Fruit fly (Drosophila melanogaster): ENCODE measurements around the gene Srp54k.

Srp54k gene

dm6 chr3L:5186807-5187571 lies 34.5 kb downstream of the Srp54k start (continued):
- TF ChIP-seq CG9876 (GFP tag; optimal IDR thresholded peaks at IDR 0.05) = peak; percentile 78
- peak; percentile 93 for TF ChIP-seq Oli (tag; optimal IDR thresholded peaks at IDR 0.05)
- TF ChIP-seq org-1 (GFP tag; optimal IDR thresholded peaks at IDR 0.05) = peak; percentile 92
- TF ChIP-seq Asciz (GFP tag; optimal IDR thresholded peaks at IDR 0.05) = peak; percentile 84
- TF ChIP-seq B-H2 (GFP tag; optimal IDR thresholded peaks at IDR 0.05) = peak; percentile 36
- peak; percentile 92 for TF ChIP-seq trem (tag; optimal IDR thresholded peaks at IDR 0.05)
- TF ChIP-seq Doc3 (GFP tag; IDR thresholded peaks at IDR 0.05; ENCODE audit: partially characterized antibody) = no peak
- TF ChIP-seq CG4707 (GFP tag; optimal IDR thresholded peaks at IDR 0.05) = peak; percentile 80
- TF ChIP-seq lilli (GFP tag; optimal IDR thresholded peaks at IDR 0.05) = peak; percentile 89
- peak; percentile 79 for TF ChIP-seq CG18764 (GFP tag; optimal IDR thresholded peaks at IDR 0.05)
- no peak for TF ChIP-seq usp (GFP tag; optimal IDR thresholded peaks at IDR 0.05)
- peak; percentile 79 for TF ChIP-seq twi (tag; optimal IDR thresholded peaks at IDR 0.05)
- TF ChIP-seq zen (tag; optimal IDR thresholded peaks at IDR 0.05) = peak; percentile 91
- TF ChIP-seq Blimp-1 (GFP tag; optimal IDR thresholded peaks at IDR 0.05) = peak; percentile 85
- peak; percentile 95 for TF ChIP-seq vvl (GFP tag; IDR thresholded peaks at IDR 0.05)
- TF ChIP-seq sim (GFP tag; IDR thresholded peaks at IDR 0.05) = peak; percentile 88
- TF ChIP-seq Sox100B (GFP tag; optimal IDR thresholded peaks at IDR 0.05) = peak; percentile 72
- TF ChIP-seq CG4854 (GFP tag; optimal IDR thresholded peaks at IDR 0.05) = peak; percentile 85
- TF ChIP-seq CG30431 (GFP tag; optimal IDR thresholded peaks at IDR 0.05) = peak; percentile 86
- TF ChIP-seq CG2199 (GFP tag; IDR thresholded peaks at IDR 0.05) = peak; percentile 78; the same call in 2 of the 3 replicates
- peak; percentile 94 for TF ChIP-seq lab (GFP tag; optimal IDR thresholded peaks at IDR 0.05)
- peak; percentile 88 for TF ChIP-seq az2 (GFP tag; optimal IDR thresholded peaks at IDR 0.05)
- peak; percentile 84 for TF ChIP-seq Aef1 (GFP tag; IDR thresholded peaks at IDR 0.05)
- peak; percentile 93 for TF ChIP-seq ara (GFP tag; IDR thresholded peaks at IDR 0.05)
- TF ChIP-seq CG10979 (tag; optimal IDR thresholded peaks at IDR 0.05) = peak; percentile 93
- peak; percentile 68 for TF ChIP-seq Lhr (GFP tag; optimal IDR thresholded peaks at IDR 0.05)
- TF ChIP-seq crc (GFP tag; optimal IDR thresholded peaks at IDR 0.05) = peak; percentile 87
- no peak for TF ChIP-seq cad (GFP tag; optimal IDR thresholded peaks at IDR 0.05)
- TF ChIP-seq CG2889 (GFP tag; IDR thresholded peaks at IDR 0.05) = peak; percentile 62; the same call in 2 of the 3 replicates
- peak; percentile 83 for TF ChIP-seq salm (tag; optimal IDR thresholded peaks at IDR 0.05)
- TF ChIP-seq CG10274 (GFP tag; optimal IDR thresholded peaks at IDR 0.05) = peak; percentile 70
- TF ChIP-seq nau (GFP tag; optimal IDR thresholded peaks at IDR 0.05) = peak; percentile 86
- peak; percentile 39 for TF ChIP-seq nom (GFP tag; optimal IDR thresholded peaks at IDR 0.05)
- TF ChIP-seq CG17186 (GFP tag; optimal IDR thresholded peaks at IDR 0.05) = peak; percentile 69
- TF ChIP-seq CG8478 (optimal IDR thresholded peaks at IDR 0.05) = no peak
- TF ChIP-seq Max (GFP tag; optimal IDR thresholded peaks at IDR 0.05) = peak; percentile 83
- peak; percentile 44 for TF ChIP-seq CG4328 (GFP tag; optimal IDR thresholded peaks at IDR 0.05)
- peak; percentile 83 for TF ChIP-seq BtbVII (GFP tag; optimal IDR thresholded peaks at IDR 0.05)
- peak; percentile 81 for TF ChIP-seq CG8359 (GFP tag; optimal IDR thresholded peaks at IDR 0.05; ENCODE audit: borderline replicate concordance)
- peak; percentile 92 for TF ChIP-seq oc (tag; optimal IDR thresholded peaks at IDR 0.05)
- TF ChIP-seq abd-A (tag; optimal IDR thresholded peaks at IDR 0.05) = peak; percentile 70
- peak; percentile 93 for TF ChIP-seq PHDP (tag; optimal IDR thresholded peaks at IDR 0.05)
- TF ChIP-seq lbe (GFP tag; optimal IDR thresholded peaks at IDR 0.05) = peak; percentile 57
- peak; percentile 90 for TF ChIP-seq so (GFP tag; IDR thresholded peaks at IDR 0.05)
- no peak for TF ChIP-seq Elba2 (GFP tag; optimal IDR thresholded peaks at IDR 0.05)
- peak; percentile 90 for TF ChIP-seq CG7786 (GFP tag; optimal IDR thresholded peaks at IDR 0.05)
- TF ChIP-seq slp2 (GFP tag; optimal IDR thresholded peaks at IDR 0.05) = peak; percentile 90
- peak; percentile 86 for TF ChIP-seq ems (GFP tag; optimal IDR thresholded peaks at IDR 0.05)
- TF ChIP-seq CG14441 (GFP tag; IDR thresholded peaks at IDR 0.05) = peak; percentile 87

Measured in whole organism, embryonic.